Fruit fly (Drosophila melanogaster) whole organism, embryonic: ENCODE measurements around the gene CG43273.

ENCODE experiments used
- ATbp ChIP-seq: fragments of 200-800 bp; sonication (Bioruptor generic); optimal IDR thresholded peaks from 2 replicates; lab custom pipeline; 2017; ENCODE audit warnings: missing biosample characterization, mild to moderate bottlenecking, missing genetic modification characterization, missing genetic modification reagents
- Adf1 ChIP-seq: fragments of 200-800 bp; sonication (Bioruptor generic); IDR thresholded peaks from 2 replicates; pipeline ENCODE4 v1.3.6; 2022; ENCODE audit warnings: missing biosample characterization, missing genetic modification characterization
- CG1024 ChIP-seq: fragments of 200-800 bp; sonication (Bioruptor generic); IDR thresholded peaks from 2 replicates; pipeline ENCODE4 v1.3.6; 2022; ENCODE audit warnings: missing biosample characterization, missing genetic modification characterization
- CG10959 ChIP-seq: fragments of 200-800 bp; sonication (Bioruptor generic); IDR thresholded peaks from 2 replicates; pipeline ENCODE4 v1.3.6; 2022; ENCODE audit warnings: missing biosample characterization, missing genetic modification characterization
- CG10979 ChIP-seq: fragments of 200-800 bp; sonication (Bioruptor generic); optimal IDR thresholded peaks from 2 replicates; lab custom pipeline; 2018; ENCODE audit warnings: missing biosample characterization, mild to moderate bottlenecking, missing genetic modification characterization, moderate library complexity
- CG12659 ChIP-seq: fragments of 200-800 bp; sonication (Bioruptor generic); optimal IDR thresholded peaks from 3 replicates; lab custom pipeline; 2017; ENCODE audit warnings: mild to moderate bottlenecking, missing biosample characterization, missing genetic modification reagents, missing genetic modification characterization
- CG16863 ChIP-seq: fragments of 200-800 bp; sonication (Bioruptor generic); optimal IDR thresholded peaks from 3 replicates; lab custom pipeline; 2016; ENCODE audit warnings: missing biosample characterization, missing genetic modification characterization
- CG17829 ChIP-seq: fragments of 200-800 bp; optimal IDR thresholded peaks from 2 replicates; lab custom pipeline; 2019; ENCODE audit warnings: missing biosample characterization, mild to moderate bottlenecking, missing genetic modification characterization, moderate library complexity
- CG32532 ChIP-seq: fragments of 200-800 bp; sonication (Bioruptor generic); IDR thresholded peaks from 2 replicates; pipeline ENCODE4 v1.3.6; 2022; ENCODE audit warnings: missing biosample characterization, missing genetic modification characterization
- CG4617 ChIP-seq: fragments of 200-800 bp; sonication (Bioruptor generic); optimal IDR thresholded peaks from 3 replicates; lab custom pipeline; 2016; ENCODE audit warnings: missing biosample characterization, missing genetic modification characterization, borderline replicate concordance
- CG6272 ChIP-seq: fragments of 200-800 bp; sonication (Bioruptor generic); IDR thresholded peaks from 2 replicates; pipeline ENCODE4 v1.3.6; 2022; ENCODE audit warnings: missing biosample characterization, missing genetic modification characterization
- CG7271 ChIP-seq: fragments of 200-800 bp; sonication (Bioruptor generic); optimal IDR thresholded peaks from 2 replicates; lab custom pipeline; 2018; ENCODE audit warnings: missing biosample characterization, mild to moderate bottlenecking, missing genetic modification characterization, moderate library complexity
- CG8290 ChIP-seq, 3 experiments: fragments of 200-800 bp; sonication (Bioruptor generic); optimal IDR thresholded peaks; 2 replicates each; lab custom pipeline; 2016 to 2019; ENCODE audit warnings: missing biosample characterization in 3 of 3, missing genetic modification characterization in 3 of 3, mild to moderate bottlenecking in 2 of 3, moderate library complexity in 1 of 3
- CG9609 ChIP-seq: fragments of 200-800 bp; sonication (Bioruptor generic); optimal IDR thresholded peaks from 3 replicates; lab custom pipeline; 2016; ENCODE audit warnings: missing biosample characterization, missing genetic modification characterization
- CHES-1-like ChIP-seq: fragments of 200-800 bp; sonication (Bioruptor generic); optimal IDR thresholded peaks from 2 replicates; lab custom pipeline; 2016; ENCODE audit warnings: missing biosample characterization, missing genetic modification characterization
- D ChIP-seq, 2 experiments: fragments of 200-800 bp in 1 of 2; fragments of >200 bp in 1 of 2; sonication (Bioruptor generic) in 1 of 2; optimal IDR thresholded peaks; 2 replicates in 1 of 2; 3 replicates in 1 of 2; lab custom pipeline; 2017; ENCODE audit warnings: mild to moderate bottlenecking in 1 of 2, missing biosample characterization in 1 of 2, missing genetic modification characterization in 1 of 2, missing genetic modification reagents in 1 of 2
- Dref ChIP-seq: fragments of 200-800 bp; sonication (Bioruptor generic); IDR thresholded peaks from 2 replicates; pipeline ENCODE4 v1.3.6; 2022; ENCODE audit warnings: missing biosample characterization, missing genetic modification characterization
- HLH3B ChIP-seq: fragments of 200-800 bp; sonication (Bioruptor generic); IDR thresholded peaks from 2 replicates; pipeline ENCODE4 v1.3.6; 2022; ENCODE audit warnings: missing biosample characterization, missing genetic modification characterization
- Hmx ChIP-seq: fragments of 200-800 bp; sonication (Bioruptor generic); optimal IDR thresholded peaks from 2 replicates; lab custom pipeline; 2016; ENCODE audit warnings: missing biosample characterization, missing genetic modification characterization
- Lpt ChIP-seq: fragments of >200 bp; optimal IDR thresholded peaks from 2 replicates; lab custom pipeline; 2018; ENCODE audit warnings: missing biosample characterization, missing genetic modification characterization
- Meics ChIP-seq: fragments of 200-800 bp; sonication (Bioruptor generic); optimal IDR thresholded peaks from 2 replicates; lab custom pipeline; 2017; ENCODE audit warnings: missing biosample characterization, mild to moderate bottlenecking, missing genetic modification characterization
- Mrtf ChIP-seq: fragments of 200-800 bp; sonication (Bioruptor generic); IDR thresholded peaks from 3 replicates; pipeline ENCODE4 v1.3.6; 2022; ENCODE audit warnings: missing biosample characterization, missing genetic modification characterization
- Myb ChIP-seq: fragments of 200-800 bp; sonication (Bioruptor generic); optimal IDR thresholded peaks from 2 replicates; lab custom pipeline; 2016; ENCODE audit warnings: missing biosample characterization, missing genetic modification characterization
- Neu2 ChIP-seq: fragments of 200-800 bp; sonication (Bioruptor generic); optimal IDR thresholded peaks from 3 replicates; lab custom pipeline; 2016; ENCODE audit warnings: missing biosample characterization, missing genetic modification characterization, borderline replicate concordance
- Oli ChIP-seq: fragments of 200-800 bp; sonication (Bioruptor generic); optimal IDR thresholded peaks from 2 replicates; lab custom pipeline; 2018; ENCODE audit warnings: missing biosample characterization, mild to moderate bottlenecking, missing genetic modification characterization, moderate library complexity
- Sin3A ChIP-seq: fragments of >200 bp; optimal IDR thresholded peaks from 2 replicates; lab custom pipeline; 2018
- Spps ChIP-seq: fragments of 200-800 bp; sonication (Bioruptor generic); optimal IDR thresholded peaks from 2 replicates; lab custom pipeline; 2018; ENCODE audit warnings: missing biosample characterization, mild to moderate bottlenecking, missing genetic modification characterization
- Sry-β ChIP-seq: fragments of 200-800 bp; sonication (Bioruptor generic); optimal IDR thresholded peaks from 2 replicates; lab custom pipeline; 2018; ENCODE audit warnings: missing biosample characterization, mild to moderate bottlenecking, missing genetic modification characterization, moderate library complexity
- Vsx1 ChIP-seq: fragments of 200-800 bp; sonication (Bioruptor generic); optimal IDR thresholded peaks from 2 replicates; lab custom pipeline; 2017; ENCODE audit warnings: missing biosample characterization, mild to moderate bottlenecking, missing genetic modification characterization, missing genetic modification reagents
- bab2 ChIP-seq: fragments of 200-800 bp; sonication (Bioruptor generic); optimal IDR thresholded peaks from 2 replicates; lab custom pipeline; 2016; ENCODE audit warnings: missing biosample characterization, missing genetic modification characterization
- bowl ChIP-seq: fragments of 200-800 bp; sonication (Bioruptor generic); IDR thresholded peaks from 2 replicates; pipeline ENCODE4 v1.3.6; 2022; ENCODE audit warnings: missing biosample characterization, missing genetic modification characterization
- caup ChIP-seq: fragments of 200-800 bp; sonication (Bioruptor generic); optimal IDR thresholded peaks from 3 replicates; lab custom pipeline; 2017; ENCODE audit warnings: missing biosample characterization, mild to moderate bottlenecking, missing genetic modification characterization, moderate library complexity; ENCODE audit not compliant: severe bottlenecking
- en ChIP-seq: fragments of 200-800 bp; sonication (Bioruptor generic); optimal IDR thresholded peaks from 2 replicates; lab custom pipeline; 2016; ENCODE audit warnings: missing biosample characterization, missing genetic modification characterization
- fd96Cb ChIP-seq: fragments of 200-800 bp; sonication (Bioruptor generic); optimal IDR thresholded peaks from 2 replicates; lab custom pipeline; 2018; ENCODE audit warnings: missing biosample characterization, mild to moderate bottlenecking, missing genetic modification characterization, moderate library complexity
- gcm ChIP-seq: fragments of 200-800 bp; sonication (Bioruptor generic); optimal IDR thresholded peaks from 2 replicates; lab custom pipeline; 2019; ENCODE audit warnings: missing biosample characterization, mild to moderate bottlenecking, missing genetic modification characterization, moderate library complexity
- insv ChIP-seq, 2 experiments: fragments of 200-800 bp; sonication (Bioruptor generic); optimal IDR thresholded peaks; 3 replicates each; lab custom pipeline; 2016 to 2018; ENCODE audit warnings: missing biosample characterization in 2 of 2, missing genetic modification characterization in 2 of 2
- ken ChIP-seq: fragments of 200-800 bp; sonication (Bioruptor generic); IDR thresholded peaks from 3 replicates; pipeline ENCODE4 v1.3.6; 2022; ENCODE audit warnings: missing biosample characterization, missing genetic modification characterization
- knrl ChIP-seq: fragments of 200-800 bp; sonication (Bioruptor generic); IDR thresholded peaks from 3 replicates; pipeline ENCODE4 v1.3.6; 2022; ENCODE audit warnings: missing biosample characterization, missing genetic modification characterization; ENCODE audit not compliant: partially characterized antibody
- lab ChIP-seq: fragments of 200-800 bp; sonication (Bioruptor generic); optimal IDR thresholded peaks from 3 replicates; lab custom pipeline; 2017; ENCODE audit warnings: missing biosample characterization, missing genetic modification characterization, mild to moderate bottlenecking, moderate library complexity, missing genetic modification reagents
- nmo ChIP-seq: fragments of 200-800 bp; sonication (Bioruptor generic); optimal IDR thresholded peaks from 2 replicates; lab custom pipeline; 2018; ENCODE audit warnings: missing biosample characterization, mild to moderate bottlenecking, missing genetic modification characterization, moderate library complexity
- peb ChIP-seq: fragments of 200-800 bp; sonication (Bioruptor generic); IDR thresholded peaks from 2 replicates; pipeline ENCODE4 v1.3.6; 2022; ENCODE audit warnings: missing biosample characterization, missing genetic modification characterization
- so ChIP-seq: fragments of 200-800 bp; sonication (Bioruptor generic); IDR thresholded peaks from 3 replicates; pipeline ENCODE4 v1.3.6; 2022; ENCODE audit warnings: missing biosample characterization, missing genetic modification characterization
- ssp ChIP-seq: fragments of 200-800 bp; sonication (Bioruptor generic); IDR thresholded peaks from 2 replicates; pipeline ENCODE4 v1.3.6; 2022; ENCODE audit warnings: missing biosample characterization, missing genetic modification characterization
- tgo ChIP-seq: fragments of 200-800 bp; sonication (Bioruptor generic); IDR thresholded peaks from 3 replicates; pipeline ENCODE4 v1.3.6; 2022; ENCODE audit warnings: missing biosample characterization, missing genetic modification characterization
- trem ChIP-seq: fragments of 200-800 bp; optimal IDR thresholded peaks from 3 replicates; lab custom pipeline; 2019; ENCODE audit warnings: missing biosample characterization, mild to moderate bottlenecking, missing genetic modification characterization, moderate library complexity
- tup ChIP-seq: fragments of 200-800 bp; sonication (Bioruptor generic); optimal IDR thresholded peaks from 2 replicates; lab custom pipeline; 2016; ENCODE audit warnings: missing biosample characterization, mild to moderate bottlenecking, missing genetic modification characterization, moderate library complexity
- tx ChIP-seq: fragments of 200-800 bp; sonication (Bioruptor generic); optimal IDR thresholded peaks from 2 replicates; lab custom pipeline; 2016; ENCODE audit warnings: missing biosample characterization, missing genetic modification characterization
- unc-4 ChIP-seq: fragments of 200-800 bp; sonication (Bioruptor generic); IDR thresholded peaks from 2 replicates; pipeline ENCODE4 v1.3.6; 2022; ENCODE audit warnings: missing biosample characterization, missing genetic modification characterization; ENCODE audit not compliant: partially characterized antibody
- zfh1 ChIP-seq: fragments of 200-800 bp; sonication (Bioruptor generic); IDR thresholded peaks from 3 replicates; pipeline ENCODE4 v1.3.6; 2022; ENCODE audit warnings: missing biosample characterization, missing genetic modification characterization

CG43273 gene

dm6 chr3R:24829887-24830351, at the start of gene CG43273, which contains the start of gene Kaz:
Gene CG43273 (plus strand): TSS chr3R:24830301.
Gene Kaz (minus strand): TSS chr3R:24829959.
- TF ChIP-seq CG9609 (GFP tag; lab: Kevin White, UChicago) (no peak), CG7271 (tag; lab: Kevin White, UChicago) (peak; percentile 2), tx (GFP tag; lab: Kevin White, UChicago) (no peak), Hmx (GFP tag; lab: Kevin White, UChicago) (no peak), tup (GFP tag; lab: Kevin White, UChicago) (no peak), gcm (GFP tag; lab: Kevin White, UChicago) (no peak), zfh1 (peak; percentile 34; the same call in 1 of the 3 replicates), ken (GFP tag; lab: Robert Waterston, UW) (peak; percentile 57; the same call in 2 of the 3 replicates), Mrtf (GFP tag; lab: Robert Waterston, UW) (no peak), Oli (peak; percentile 44), ssp (GFP tag; lab: Robert Waterston, UW) (0 out of 2 replicates have a peak, but pooled peaks have one; percentile 27), Dref (GFP tag; lab: Robert Waterston, UW) (no peak), CG4617 (GFP tag; lab: Kevin White, UChicago) (peak; percentile 57), CG6272 (peak; percentile 40; the same call in 1 of the 2 replicates), CG32532 (GFP tag; lab: Robert Waterston, UW) (peak; percentile 64), Sin3A (peak; percentile 43), insv (GFP tag; optimal IDR thresholded peaks at IDR 0.05; lab: Kevin White, UChicago) (peak in 1 of 2 experiments; percentile 14), CG17829 (tag; lab: Kevin White, UChicago) (peak; percentile 73), HLH3B (GFP tag; lab: Robert Waterston, UW) (no peak), so (GFP tag; lab: Robert Waterston, UW) (no peak), bab2 (GFP tag; lab: Kevin White, UChicago) (no peak), CG16863 (no peak), bowl (GFP tag; lab: Robert Waterston, UW) (no peak), Lpt (GFP tag; lab: Kevin White, UChicago) (no peak), nmo (peak; percentile 83), Neu2 (GFP tag; lab: Kevin White, UChicago) (no peak), lab (GFP tag; lab: Kevin White, UChicago) (no peak), Myb (GFP tag; lab: Kevin White, UChicago) (no peak), CG12659 (GFP tag; lab: Kevin White, UChicago) (peak; percentile 68), trem (tag; lab: Kevin White, UChicago) (peak; percentile 86), Spps (tag; lab: Kevin White, UChicago) (no peak), Sry-β (GFP tag; lab: Kevin White, UChicago) (peak; percentile 100), Meics (peak; percentile 58), CG10959 (GFP tag; lab: Robert Waterston, UW) (no peak), CHES-1-like (no peak), Vsx1 (GFP tag; lab: Kevin White, UChicago) (no peak), Adf1 (GFP tag; lab: Robert Waterston, UW) (no peak), CG1024 (GFP tag; lab: Robert Waterston, UW) (no peak), en (GFP tag; lab: Kevin White, UChicago) (no peak), knrl (GFP tag; lab: Robert Waterston, UW) (no peak), ATbp (GFP tag; lab: Kevin White, UChicago) (no peak), CG8290 (GFP tag; optimal IDR thresholded peaks at IDR 0.05; lab: Kevin White, UChicago) (peak; percentile 12), CG8290 (tag; optimal IDR thresholded peaks at IDR 0.05; lab: Kevin White, UChicago) (no peak), caup (GFP tag; lab: Kevin White, UChicago) (no peak), peb (GFP tag; lab: Robert Waterston, UW) (peak; percentile 37; the same call in 1 of the 2 replicates), fd96Cb (peak; percentile 34), tgo (GFP tag; lab: Robert Waterston, UW) (peak; percentile 26; the same call in 1 of the 3 replicates), D (optimal IDR thresholded peaks at IDR 0.05; lab: Kevin White, UChicago) (no peak), D (GFP tag; optimal IDR thresholded peaks at IDR 0.05; lab: Kevin White, UChicago) (no peak), unc-4 (GFP tag; lab: Robert Waterston, UW) (no peak), CG10979 (tag; lab: Kevin White, UChicago) (peak; percentile 56)
